Worm (Caenorhabditis elegans): Measurements from ENCODE around the gene Y102A11A.3.

Gene Y102A11A.3

ce11 chrX:2071392-2072001 lies 52.5 kb downstream of the Y102A11A.3 start (continued):
- TF ChIP-seq ceh-45 (GFP tag; IDR thresholded peaks at IDR 0.05) (no peak), elt-2 (tag; optimal IDR thresholded peaks at IDR 0.05) (peak; percentile 81), odd-2 (tag; optimal IDR thresholded peaks at IDR 0.05) (no peak), ztf-16 (tag; optimal IDR thresholded peaks at IDR 0.05) (no peak), ceh-30 (tag; optimal IDR thresholded peaks at IDR 0.05) (no peak), hlh-30 (tag; optimal IDR thresholded peaks at IDR 0.05; ENCODE audit: insufficient read depth) (peak; percentile 96), ceh-9 (tag; optimal IDR thresholded peaks at IDR 0.05) (no peak), ceh-31 (tag; optimal IDR thresholded peaks at IDR 0.05) (peak; percentile 55), sox-2 (GFP tag; IDR thresholded peaks at IDR 0.05) (0 out of 2 replicates have a peak, but pooled peaks have one; percentile 5), K09A11.1 (tag; optimal IDR thresholded peaks at IDR 0.05; ENCODE audit: insufficient read depth) (no peak)

- TF ChIP-seq pax-1 (tag; optimal IDR thresholded peaks at IDR 0.05) (no peak), elt-2 (tag; optimal IDR thresholded peaks at IDR 0.05) (no peak), hlh-30 (tag; optimal IDR thresholded peaks at IDR 0.05; ENCODE audit: insufficient read depth) (no peak), hlh-15 (tag; optimal IDR thresholded peaks at IDR 0.05) (no peak), ama-1 (optimal IDR thresholded peaks at IDR 0.05) (no peak), nhr-11 (tag; optimal IDR thresholded peaks at IDR 0.05) (no peak), ets-4 (tag; optimal IDR thresholded peaks at IDR 0.05) (no peak)
These were observed 55.1 kb downstream of the Y102A11A.3 start, which contains the start of gene txdc-12.2 for ce11 chrX:2074055-2074454. TSS of gene txdc-12.2 (plus strand) at chrX:2074450.

Data from whole organism, late embryonic.